Worm (Caenorhabditis elegans): ENCODE measurements around the gene fbxa-62.

The fbxa-62 gene

DNA sequence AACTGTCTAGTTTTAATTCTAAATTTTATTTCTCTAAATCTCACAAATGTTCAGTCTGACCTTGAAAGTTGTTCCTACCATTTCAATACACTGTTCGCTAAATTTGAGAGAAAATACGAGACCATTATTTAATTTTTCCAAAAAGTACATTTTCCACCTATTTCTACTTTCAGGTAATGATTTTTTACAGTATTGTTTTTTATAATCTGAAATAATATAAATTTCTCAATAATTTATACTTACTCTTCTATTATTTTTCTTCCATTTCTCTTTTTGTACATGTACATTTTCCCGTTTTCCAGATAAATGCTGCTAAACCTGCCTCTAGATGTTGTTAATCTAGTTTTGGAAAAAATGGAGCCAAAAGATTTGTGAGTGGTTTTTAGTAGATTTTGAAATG, at the start of gene fbxa-62:
Gene fbxa-62 (plus strand): TSS at position 301 of the 400 bp plus-strand sequence.
- TF ChIP-seq ztf-11 (tag; optimal IDR thresholded peaks at IDR 0.05) (no peak), elt-1 (tag; optimal IDR thresholded peaks at IDR 0.05) (no peak), jun-1 (tag; optimal IDR thresholded peaks at IDR 0.05) (no peak), egl-5 (tag; optimal IDR thresholded peaks at IDR 0.05) (no peak)

DNA sequence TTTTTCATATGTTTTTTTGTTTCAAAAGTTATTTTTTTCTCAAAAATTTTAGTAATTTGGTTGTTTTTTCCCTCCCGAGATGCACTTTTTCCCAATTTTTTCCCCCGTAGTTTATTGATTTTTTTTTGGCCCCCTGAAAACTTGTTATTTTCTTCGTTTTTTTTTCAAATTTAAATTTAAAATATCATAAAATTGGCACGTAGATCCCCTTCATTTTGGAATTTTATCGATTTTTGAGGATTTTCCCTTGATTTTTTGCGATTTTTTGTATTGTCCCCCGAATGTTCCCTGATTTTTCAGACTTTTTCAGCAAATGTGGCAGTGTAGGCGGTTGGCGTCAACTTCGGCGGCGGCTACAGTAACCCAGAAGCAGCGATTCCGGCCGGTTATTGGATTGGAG, 29.8 kb upstream of the fbxa-62 start, which contains the start of gene C39B5.6:
Gene C39B5.6 (plus strand): TSS at position 301 of the 400 bp plus-strand sequence.
- TF ChIP-seq hmg-11 (tag; optimal IDR thresholded peaks at IDR 0.05) (no peak), mdl-1 (tag; optimal IDR thresholded peaks at IDR 0.05) (no peak), nhr-25 (tag; optimal IDR thresholded peaks at IDR 0.05) (no peak), nhr-12 (tag; optimal IDR thresholded peaks at IDR 0.05) (no peak), skn-1 (tag; optimal IDR thresholded peaks at IDR 0.05) (no peak), lin-15B (tag; optimal IDR thresholded peaks at IDR 0.05) (no peak), unc-62 (GFP tag; optimal IDR thresholded peaks at IDR 0.05) (no peak), nhr-237 (tag; optimal IDR thresholded peaks at IDR 0.05) (no peak), nfya-1 (tag; optimal IDR thresholded peaks at IDR 0.05; ENCODE audit: insufficient read depth) (no peak), ama-1 (optimal IDR thresholded peaks at IDR 0.05) (no peak), nhr-23 (tag; optimal IDR thresholded peaks at IDR 0.05) (no peak), nhr-11 (tag; optimal IDR thresholded peaks at IDR 0.05) (no peak)

DNA sequence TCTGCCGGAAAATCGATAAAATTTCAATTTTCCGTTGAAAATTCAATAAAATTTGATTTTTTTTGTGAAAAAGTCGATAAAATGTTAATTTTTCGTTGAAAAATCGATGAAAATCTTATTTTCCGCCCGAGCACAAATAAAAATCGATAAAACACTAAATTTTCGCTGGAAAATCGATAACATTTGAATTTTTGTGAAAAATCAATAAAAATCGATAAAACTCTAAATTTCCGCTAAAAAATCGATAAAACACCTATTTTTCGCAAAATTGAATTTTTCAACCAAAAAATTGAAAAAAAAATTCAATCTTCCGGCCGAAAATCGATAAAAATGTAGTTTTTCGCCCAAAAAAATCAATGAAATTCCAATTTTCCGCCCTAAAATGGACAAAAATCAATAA, 22.4 kb upstream of the fbxa-62 start:
- no peak for TF ChIP-seq aly-2 (tag; optimal IDR thresholded peaks at IDR 0.05)
- no peak for TF ChIP-seq fkh-2 (tag; optimal IDR thresholded peaks at IDR 0.05)
- TF ChIP-seq eor-1 (tag; optimal IDR thresholded peaks at IDR 0.05), result no peak
- TF ChIP-seq nhr-28 (tag; optimal IDR thresholded peaks at IDR 0.05), result no peak
- peak; percentile 89 for TF ChIP-seq ceh-28 (tag; optimal IDR thresholded peaks at IDR 0.05)
- no peak for TF ChIP-seq unc-62 (GFP tag; optimal IDR thresholded peaks at IDR 0.05)

DNA sequence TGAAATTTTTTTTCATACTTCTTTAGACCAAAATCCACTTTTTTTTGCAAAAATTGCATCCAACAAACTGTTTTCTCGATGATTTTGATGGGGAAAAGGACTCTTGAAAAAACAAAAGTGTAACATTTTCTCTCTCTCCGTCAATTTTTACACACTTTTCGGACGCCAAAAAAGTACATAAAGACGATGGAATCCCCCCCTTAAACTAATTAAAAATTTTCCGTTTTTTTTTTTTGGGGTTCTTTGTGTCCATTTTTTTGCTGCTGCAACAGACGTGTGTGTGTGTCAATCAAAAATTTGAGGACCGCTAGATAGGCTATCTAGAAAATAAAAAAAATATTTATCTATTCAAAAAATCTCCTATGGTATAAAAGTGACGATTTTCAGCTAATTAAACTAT, 19.6 kb upstream of the fbxa-62 start, which contains the start of gene C39B5.5:
Gene C39B5.5 (plus strand): TSS at position 301 of the 400 bp plus-strand sequence.
- TF ChIP-seq eor-1 (tag; optimal IDR thresholded peaks at IDR 0.05), result no peak
- TF ChIP-seq lin-39 (tag; optimal IDR thresholded peaks at IDR 0.05), result no peak
- no peak for TF ChIP-seq R02D3.7 (tag; optimal IDR thresholded peaks at IDR 0.05)
- no peak for TF ChIP-seq unc-39 (tag; optimal IDR thresholded peaks at IDR 0.05)
- no peak for TF ChIP-seq elt-3 (tag; optimal IDR thresholded peaks at IDR 0.05)
- TF ChIP-seq hmg-11 (tag; optimal IDR thresholded peaks at IDR 0.05), result no peak
- TF ChIP-seq mdl-1 (tag; optimal IDR thresholded peaks at IDR 0.05), result no peak
- no peak for TF ChIP-seq pqm-1 (tag; optimal IDR thresholded peaks at IDR 0.05)
- no peak for TF ChIP-seq ama-1 (optimal IDR thresholded peaks at IDR 0.05)

DNA sequence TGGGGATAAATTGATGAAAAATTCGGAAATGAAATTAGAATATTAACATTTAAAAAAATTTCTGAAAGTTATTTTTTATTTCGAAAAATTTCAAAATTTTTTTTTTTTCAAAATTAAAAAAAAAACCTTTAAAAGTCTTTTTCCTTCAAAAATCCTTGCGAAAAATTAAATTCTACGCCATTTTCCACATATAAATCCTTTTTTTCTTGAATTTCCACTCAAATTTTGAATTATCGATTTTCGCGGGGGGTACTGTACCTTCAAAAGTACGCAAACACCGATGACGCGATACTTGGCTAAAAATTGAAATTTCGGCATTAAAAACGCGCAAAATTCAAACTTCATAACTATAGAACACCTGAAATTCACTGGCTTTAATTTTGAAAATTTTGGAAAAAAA, 16.9 kb upstream of the fbxa-62 start:
- TF ChIP-seq ceh-16 (tag; optimal IDR thresholded peaks at IDR 0.05), result no peak
- no peak for TF ChIP-seq nhr-237 (tag; optimal IDR thresholded peaks at IDR 0.05)
- no peak for TF ChIP-seq lin-15B (tag; optimal IDR thresholded peaks at IDR 0.05)

DNA sequence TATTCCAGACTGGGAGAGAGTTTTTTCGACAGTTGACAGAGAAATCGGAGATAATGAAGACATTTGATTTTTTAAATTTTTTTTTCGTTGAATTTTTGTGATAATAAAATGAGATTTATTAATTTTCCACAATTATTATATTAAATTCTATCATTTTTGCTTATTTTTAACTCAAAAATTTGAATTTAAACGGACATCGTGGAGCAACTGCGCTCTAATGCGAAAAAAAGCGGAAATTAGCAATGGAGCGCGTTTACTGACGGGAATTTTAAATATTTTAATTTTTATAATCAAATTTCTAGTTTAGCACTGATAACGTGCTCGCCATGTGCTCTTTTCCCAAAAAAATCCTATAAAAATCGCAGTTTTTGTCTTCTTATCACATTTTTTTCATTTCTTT, 16.4 kb upstream of the fbxa-62 start, which contains the start of gene C39B5.14:
Gene C39B5.14 (plus strand): TSS at position 301 of the 400 bp plus-strand sequence.
- TF ChIP-seq elt-3 (tag; optimal IDR thresholded peaks at IDR 0.05) (no peak), elt-2 (tag; optimal IDR thresholded peaks at IDR 0.05) (peak; percentile 56), hmg-11 (tag; optimal IDR thresholded peaks at IDR 0.05) (no peak)

DNA sequence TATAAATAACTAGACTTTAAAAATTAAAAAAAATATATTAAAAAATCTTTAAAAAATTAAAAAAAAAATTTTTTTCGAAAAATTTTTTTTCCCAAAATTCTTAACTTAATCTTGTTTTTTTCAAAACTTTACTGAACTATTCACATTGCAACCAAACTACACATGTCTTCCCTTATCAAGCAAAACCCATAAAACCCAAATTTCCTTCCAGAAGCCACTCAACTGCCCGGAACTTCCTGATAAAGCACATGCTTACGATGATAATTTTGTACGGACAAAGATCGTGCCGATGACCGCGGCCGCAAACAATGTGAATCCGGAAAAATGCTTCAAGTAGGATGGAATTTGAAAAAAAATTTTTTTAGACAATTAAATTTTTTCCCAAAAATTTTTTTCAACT, 15.2 kb upstream of the fbxa-62 start:
- TF ChIP-seq pqm-1 (tag; optimal IDR thresholded peaks at IDR 0.05) (peak; percentile 23), lin-15B (tag; optimal IDR thresholded peaks at IDR 0.05) (no peak), elt-2 (tag; optimal IDR thresholded peaks at IDR 0.05) (peak; percentile 70), hmg-11 (tag; optimal IDR thresholded peaks at IDR 0.05) (no peak), nhr-25 (tag; optimal IDR thresholded peaks at IDR 0.05) (no peak), snpc-4 (tag; optimal IDR thresholded peaks at IDR 0.05) (no peak), ceh-28 (tag; optimal IDR thresholded peaks at IDR 0.05) (no peak)
